Worm (Caenorhabditis elegans): ENCODE results near the gene gly-11.

Gene gly-11

DNA sequence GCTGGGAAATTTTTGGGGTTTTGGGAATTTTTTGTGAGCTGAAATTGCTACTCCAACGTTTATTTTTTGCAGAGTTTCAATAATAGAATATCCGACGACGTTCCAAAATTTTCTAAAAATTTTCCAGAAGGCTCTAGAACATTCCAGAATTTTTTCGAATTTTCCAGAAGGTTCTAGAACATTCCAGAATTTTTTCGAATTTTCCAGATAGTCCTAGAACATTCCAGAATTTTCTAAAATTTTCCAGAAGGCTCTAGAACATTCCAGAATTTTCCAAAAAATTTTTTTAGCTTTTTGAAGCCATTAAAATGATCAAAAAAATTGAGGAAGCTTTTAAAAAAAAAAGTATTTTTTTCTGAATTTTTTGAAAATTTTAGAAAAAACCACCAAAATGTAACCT lies 53.6 kb downstream of the gly-11 start:
- TF ChIP-seq unc-62 (GFP tag; optimal IDR thresholded peaks at IDR 0.05) (no peak), zim-3 (tag; optimal IDR thresholded peaks at IDR 0.05) (no peak), hsf-1 (GFP tag; IDR thresholded peaks at IDR 0.05) (peak; percentile 93), hrde-1 (tag; optimal IDR thresholded peaks at IDR 0.05; ENCODE audit: borderline replicate concordance) (no peak), rpc-1 (optimal IDR thresholded peaks at IDR 0.05) (peak; percentile 30), rpc-1 (tag; optimal IDR thresholded peaks at IDR 0.05) (no peak), rcor-1 (GFP tag; IDR thresholded peaks at IDR 0.05) (no peak), nhr-90 (tag; optimal IDR thresholded peaks at IDR 0.05) (no peak), lin-35 (GFP tag; optimal IDR thresholded peaks at IDR 0.05) (no peak), Y79H2A.3 (GFP tag; conservative IDR thresholded peaks at IDR 0.05) (no peak)
